Worm (Caenorhabditis elegans): ENCODE results near the gene phb-2.

phb-2 gene

DNA sequence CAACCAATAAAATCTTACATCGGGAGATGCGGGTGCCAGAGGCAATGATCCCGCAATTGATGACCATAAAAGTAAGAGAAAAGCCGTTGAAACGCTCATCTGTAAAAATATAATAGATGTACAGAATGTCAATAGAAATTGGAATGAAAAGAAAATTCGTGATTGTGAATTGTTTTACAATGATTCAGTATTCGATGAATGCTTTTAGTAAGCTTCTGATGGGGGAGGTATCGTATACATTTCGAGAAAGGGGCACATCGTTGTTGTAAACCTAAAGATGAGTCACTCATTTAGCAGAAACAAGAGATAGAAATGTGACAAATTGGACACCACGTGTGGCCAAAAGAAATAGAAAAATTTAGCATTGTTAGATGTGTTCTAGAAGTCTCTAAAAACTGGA, 28.7 kb upstream of the phb-2 start, which contains the start of gene C30B5.6:
Gene C30B5.6 (minus strand): TSS at position 101 of the 400 bp plus-strand sequence.
- TF ChIP-seq zag-1 (tag; optimal IDR thresholded peaks at IDR 0.05) (no peak), fkh-10 (GFP tag; optimal IDR thresholded peaks at IDR 0.05) (no peak), pha-4 (tag; optimal IDR thresholded peaks at IDR 0.05) (no peak), nhr-67 (tag; optimal IDR thresholded peaks at IDR 0.05) (no peak), ZK546.5 (tag; optimal IDR thresholded peaks at IDR 0.05) (no peak), egl-27 (tag; optimal IDR thresholded peaks at IDR 0.05) (no peak), jun-1 (tag; optimal IDR thresholded peaks at IDR 0.05) (no peak), egl-5 (tag; optimal IDR thresholded peaks at IDR 0.05) (no peak), unc-62 (GFP tag; optimal IDR thresholded peaks at IDR 0.05) (no peak), ceh-16 (tag; optimal IDR thresholded peaks at IDR 0.05) (no peak), nhr-76 (tag; optimal IDR thresholded peaks at IDR 0.05) (no peak), nhr-28 (tag; optimal IDR thresholded peaks at IDR 0.05) (no peak), daf-12 (tag; optimal IDR thresholded peaks at IDR 0.05) (no peak), nhr-25 (tag; optimal IDR thresholded peaks at IDR 0.05) (no peak), lin-39 (tag; optimal IDR thresholded peaks at IDR 0.05) (no peak)

DNA sequence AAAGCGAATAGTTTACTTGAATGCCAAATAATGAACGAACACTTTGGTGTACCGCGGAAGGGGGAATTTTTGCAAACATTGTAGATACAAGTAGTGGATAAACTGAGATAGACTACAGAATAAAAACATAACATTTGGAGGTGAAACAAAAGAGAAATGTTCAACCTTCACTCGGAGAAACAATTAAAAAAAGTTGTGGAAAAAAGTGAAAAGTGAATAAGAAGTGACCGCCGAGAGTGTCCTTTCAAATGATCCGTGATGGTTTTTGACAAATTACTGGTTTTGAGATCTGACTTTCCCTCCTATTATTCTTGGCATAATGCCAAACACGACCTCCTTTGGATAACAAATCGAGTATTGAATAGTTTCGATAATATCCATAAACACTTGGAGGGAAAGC, 27.5 kb upstream of the phb-2 start:
- TF ChIP-seq mdl-1 (tag; optimal IDR thresholded peaks at IDR 0.05) (no peak), nhr-12 (tag; optimal IDR thresholded peaks at IDR 0.05) (no peak), elt-2 (tag; optimal IDR thresholded peaks at IDR 0.05) (no peak), snpc-4 (tag; optimal IDR thresholded peaks at IDR 0.05) (no peak), R02D3.7 (tag; optimal IDR thresholded peaks at IDR 0.05) (no peak), lin-39 (tag; optimal IDR thresholded peaks at IDR 0.05) (no peak), nhr-11 (tag; optimal IDR thresholded peaks at IDR 0.05) (no peak), nhr-77 (tag; optimal IDR thresholded peaks at IDR 0.05) (no peak), nhr-28 (tag; optimal IDR thresholded peaks at IDR 0.05) (no peak), eor-1 (tag; optimal IDR thresholded peaks at IDR 0.05) (no peak), sea-2 (GFP tag; optimal IDR thresholded peaks at IDR 0.05) (no peak)

- TF ChIP-seq lsy-12 (tag; optimal IDR thresholded peaks at IDR 0.05), result no peak
- TF ChIP-seq ZK546.5 (tag; optimal IDR thresholded peaks at IDR 0.05), result no peak
- no peak for TF ChIP-seq jun-1 (tag; optimal IDR thresholded peaks at IDR 0.05)
- no peak for TF ChIP-seq elt-3 (tag; optimal IDR thresholded peaks at IDR 0.05)
- no peak for TF ChIP-seq mml-1 (tag; optimal IDR thresholded peaks at IDR 0.05)
- no peak for TF ChIP-seq nhr-28 (tag; optimal IDR thresholded peaks at IDR 0.05)
- no peak for TF ChIP-seq unc-39 (tag; optimal IDR thresholded peaks at IDR 0.05)
- no peak for TF ChIP-seq nhr-12 (tag; optimal IDR thresholded peaks at IDR 0.05)
- TF ChIP-seq nhr-76 (tag; optimal IDR thresholded peaks at IDR 0.05), result no peak
- no peak for TF ChIP-seq nhr-11 (tag; optimal IDR thresholded peaks at IDR 0.05)
- no peak for TF ChIP-seq ceh-9 (tag; optimal IDR thresholded peaks at IDR 0.05)
Observed at ce11 chrII:6226995-6227394, 24.2 kb upstream of the phb-2 start, which contains the start of gene srsy-2. TSS of gene srsy-2 (minus strand) at chrII:6227095.

DNA sequence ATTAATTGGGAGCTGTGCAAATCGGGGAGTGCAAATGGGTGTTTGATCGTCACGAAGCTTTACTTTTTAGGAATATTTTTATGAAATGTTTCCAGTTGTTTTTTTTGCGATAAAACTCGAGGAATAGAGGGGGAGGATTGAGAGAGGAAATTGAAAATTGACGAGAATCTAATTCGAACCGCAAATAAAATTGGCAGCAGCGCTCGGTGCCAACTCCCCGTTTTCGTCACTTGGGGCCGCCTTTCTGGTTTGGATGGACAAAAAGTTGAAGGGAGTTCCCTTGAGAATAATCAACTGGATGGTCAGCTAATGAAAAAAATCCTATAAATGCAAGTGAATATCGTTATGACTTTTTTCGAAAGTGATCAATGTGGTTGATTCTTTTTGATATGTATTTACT, 21.1 kb upstream of the phb-2 start:
- TF ChIP-seq pqm-1 (tag; optimal IDR thresholded peaks at IDR 0.05), result no peak
- no peak for TF ChIP-seq sea-2 (GFP tag; optimal IDR thresholded peaks at IDR 0.05)

DNA sequence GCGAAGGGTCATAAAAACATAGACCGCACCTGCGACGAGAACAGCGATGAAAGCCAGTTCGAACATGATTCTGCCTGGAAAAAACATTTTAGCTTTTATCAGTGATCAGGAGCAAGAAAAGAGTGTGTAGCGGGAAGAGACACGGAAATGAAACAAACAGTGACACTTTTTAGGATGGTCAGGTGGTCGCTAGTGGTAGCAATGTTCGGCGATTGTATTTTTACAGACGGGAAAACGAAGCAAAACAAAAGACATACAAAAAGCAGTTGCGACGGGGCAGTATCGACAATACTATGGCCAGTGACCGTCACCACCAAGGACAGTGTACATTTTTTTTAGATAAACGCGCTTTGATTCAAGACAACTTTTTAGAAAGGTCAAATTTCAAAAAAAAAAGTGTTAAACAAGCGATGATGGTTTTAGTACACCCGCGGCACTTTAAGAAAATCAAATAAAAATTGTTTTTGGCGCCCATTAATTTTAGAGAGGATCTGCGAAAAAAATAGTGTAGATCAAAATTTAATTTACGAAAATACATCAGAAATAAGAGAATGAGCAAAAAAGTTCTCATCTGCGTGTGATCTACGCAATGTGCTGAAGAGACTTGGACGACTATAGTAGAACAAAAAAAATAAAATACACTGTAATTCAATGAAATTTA, 15.6 kb upstream of the phb-2 start, which contains the start of gene T24H7.9:
Gene T24H7.9 (minus strand): TSS at position 74 of the 661 bp plus-strand sequence.
- no peak for TF ChIP-seq nhr-237 (tag; optimal IDR thresholded peaks at IDR 0.05)
- TF ChIP-seq nhr-25 (tag; optimal IDR thresholded peaks at IDR 0.05), result peak; percentile 30
- peak; percentile 47 for TF ChIP-seq elt-2 (tag; optimal IDR thresholded peaks at IDR 0.05)
- no peak for TF ChIP-seq ama-1 (optimal IDR thresholded peaks at IDR 0.05)
- no peak for TF ChIP-seq unc-62 (GFP tag; optimal IDR thresholded peaks at IDR 0.05)
- TF ChIP-seq pha-4 (tag; optimal IDR thresholded peaks at IDR 0.05), result peak; percentile 68
- TF ChIP-seq nhr-23 (tag; optimal IDR thresholded peaks at IDR 0.05), result no peak
- TF ChIP-seq zag-1 (tag; optimal IDR thresholded peaks at IDR 0.05), result no peak

Data from whole organism, L3 larva.